Worm (Caenorhabditis elegans) whole organism, L4/young adult: ENCODE data around the gene T19B10.12.

Experiments
- W03F9.2 ChIP-seq: fragments of 150-350 bp; optimal IDR thresholded peaks from 2 replicates; lab custom pipeline; 2014; ENCODE audit warnings: missing biosample characterization, missing genetic modification characterization
- dao-5 ChIP-seq: sonication (generic microtip); optimal IDR thresholded peaks from 2 replicates; lab custom pipeline; 2016; ENCODE audit warnings: missing genotype, missing genetic modification characterization, moderate library complexity, missing compliant biosample characterization
- him-1 ChIP-seq: sonication (generic microtip); optimal IDR thresholded peaks from 2 replicates; lab custom pipeline; 2016; ENCODE audit warnings: missing genotype, missing genetic modification reagents, missing genetic modification characterization, missing compliant biosample characterization

- TF ChIP-seq him-1 (tag; lab: Kevin White, UChicago) (no peak), dao-5 (tag; lab: Kevin White, UChicago) (no peak), W03F9.2 (tag; lab: Kevin White, UChicago) (no peak)
Observed at ce11 chrV:11299406-11299805, 48.6 kb downstream of the T19B10.12 start.
